Worm (Caenorhabditis elegans) whole organism, midembryonic: Measurements from ENCODE around the gene C05C9.2.

ENCODE experiments used
- T22C8.4 ChIP-seq: fragments of 200-800 bp; sonication (Bioruptor generic); IDR thresholded peaks from 2 replicates; pipeline ENCODE4 v1.3.6; 2022; ENCODE audit warnings: missing genetic modification characterization, missing compliant biosample characterization
- flt-1 ChIP-seq: fragments of 200-800 bp; sonication (Bioruptor generic); IDR thresholded peaks from 2 replicates; pipeline ENCODE4 v1.3.6; 2022; ENCODE audit warnings: missing genetic modification characterization, missing compliant biosample characterization
- med-1 ChIP-seq: sonication (generic microtip); optimal IDR thresholded peaks from 2 replicates; lab custom pipeline; 2017; ENCODE audit warnings: missing genetic modification characterization, mild to moderate bottlenecking, missing compliant biosample characterization, antibody characterized with exemption, missing genetic modification reagents; ENCODE audit not compliant: insufficient read depth
- ref-1 ChIP-seq: fragments of 200-800 bp; sonication (Bioruptor generic); conservative IDR thresholded peaks from 2 replicates; pipeline ENCODE4 v1.3.6; 2022; ENCODE audit warnings: missing genetic modification reagents, missing genetic modification characterization, missing compliant biosample characterization
- tab-1 ChIP-seq: fragments of 200-800 bp; sonication (Bioruptor generic); IDR thresholded peaks from 2 replicates; pipeline ENCODE4 v1.3.6; 2022; ENCODE audit warnings: missing genetic modification characterization, missing compliant biosample characterization

ce11 chrX:11137632-11138031 lies 15.2 kb upstream of the C05C9.2 start:
- TF ChIP-seq tab-1 (no peak), ref-1 (GFP tag; lab: Robert Waterston, UW) (no peak), flt-1 (GFP tag; lab: Robert Waterston, UW) (no peak), med-1 (no peak), T22C8.4 (GFP tag; lab: Robert Waterston, UW) (no peak)
